Comparison of ENCODE assay signal across 1 fruit fly cellular context in genomic region chrX:11905144-11905543, dm6.
TF ChIP-seq lines count a peak whose summit lies in the region.

Upf1 (minus strand) TSS chrX:11905371.

TF ChIP-seq in whole organism, embryonic, 481 proteins besides CTCF, POLR2A, EP300 and RAD21 (continued from another document and continues in another):
- TF ChIP-seq sd (tag; optimal IDR thresholded peaks at IDR 0.05; lab: Kevin White, UChicago) (no peak), CG15269 (tag; optimal IDR thresholded peaks at IDR 0.05; lab: Kevin White, UChicago) (no peak), shn (GFP tag; optimal IDR thresholded peaks at IDR 0.05; lab: Kevin White, UChicago) (no peak), phol (tag; optimal IDR thresholded peaks at IDR 0.05; lab: Kevin White, UChicago) (peak; percentile 17), CG4707 (GFP tag; optimal IDR thresholded peaks at IDR 0.05; lab: Kevin White, UChicago) (no peak), corto (GFP tag; optimal IDR thresholded peaks at IDR 0.05; lab: Kevin White, UChicago) (no peak), CHES-1-like (GFP tag; optimal IDR thresholded peaks at IDR 0.05; lab: Kevin White, UChicago) (peak; percentile 18), CG4424 (GFP tag; optimal IDR thresholded peaks at IDR 0.05; lab: Kevin White, UChicago) (peak; percentile 4), CG17829 (tag; optimal IDR thresholded peaks at IDR 0.05; lab: Kevin White, UChicago) (no peak), Bteb2 (GFP tag; optimal IDR thresholded peaks at IDR 0.05; lab: Kevin White, UChicago) (no peak), CG5953 (GFP tag; IDR thresholded peaks at IDR 0.05; lab: Robert Waterston, UW) (no peak), CG11560 (tag; IDR thresholded peaks at IDR 0.05; lab: Robert Waterston, UW) (no peak), row (GFP tag; IDR thresholded peaks at IDR 0.05; lab: Robert Waterston, UW) (peak; percentile 87), bigmax (GFP tag; optimal IDR thresholded peaks at IDR 0.05; lab: Kevin White, UChicago) (no peak), vnd (GFP tag; IDR thresholded peaks at IDR 0.05; lab: Robert Waterston, UW; ENCODE audit: partially characterized antibody) (peak; percentile 87), hkb (optimal IDR thresholded peaks at IDR 0.05; lab: Kevin White, UChicago) (no peak), hkb (GFP tag; IDR thresholded peaks at IDR 0.05; lab: Robert Waterston, UW) (no peak), Hsf (GFP tag; optimal IDR thresholded peaks at IDR 0.05; lab: Kevin White, UChicago) (peak; percentile 2), CG10979 (tag; optimal IDR thresholded peaks at IDR 0.05; lab: Kevin White, UChicago) (no peak), CG12942 (GFP tag; optimal IDR thresholded peaks at IDR 0.05; lab: Kevin White, UChicago) (no peak), unc-4 (GFP tag; IDR thresholded peaks at IDR 0.05; lab: Robert Waterston, UW; ENCODE audit: partially characterized antibody) (peak; percentile 85), Scr (GFP tag; IDR thresholded peaks at IDR 0.05; lab: Robert Waterston, UW; ENCODE audit: partially characterized antibody) (peak; percentile 90), dm (GFP tag; optimal IDR thresholded peaks at IDR 0.05; lab: Kevin White, UChicago) (peak; percentile 15), CG16813 (GFP tag; IDR thresholded peaks at IDR 0.05; lab: Robert Waterston, UW; ENCODE audit: partially characterized antibody) (peak; percentile 92), Lpt (GFP tag; optimal IDR thresholded peaks at IDR 0.05; lab: Kevin White, UChicago) (no peak), slou (GFP tag; optimal IDR thresholded peaks at IDR 0.05; lab: Kevin White, UChicago) (no peak), tx (GFP tag; optimal IDR thresholded peaks at IDR 0.05; lab: Kevin White, UChicago) (no peak), Eip74EF (GFP tag; optimal IDR thresholded peaks at IDR 0.05; lab: Kevin White, UChicago) (no peak), vvl (GFP tag; IDR thresholded peaks at IDR 0.05; lab: Robert Waterston, UW) (peak; percentile 39; the same call in 1 of the 2 replicates), Usf (GFP tag; optimal IDR thresholded peaks at IDR 0.05; lab: Kevin White, UChicago) (no peak), Vsx1 (GFP tag; optimal IDR thresholded peaks at IDR 0.05; lab: Kevin White, UChicago) (no peak), Jarid2 (GFP tag; optimal IDR thresholded peaks at IDR 0.05; lab: Kevin White, UChicago) (no peak), chinmo (GFP tag; IDR thresholded peaks at IDR 0.05; lab: Robert Waterston, UW; ENCODE audit: partially characterized antibody) (peak; percentile 91; the same call in 3 of the 4 replicates), CG8290 (GFP tag; optimal IDR thresholded peaks at IDR 0.05; lab: Kevin White, UChicago) (peak; percentile 30), CG8290 (tag; optimal IDR thresholded peaks at IDR 0.05; lab: Kevin White, UChicago) (no peak), CG6791 (GFP tag; IDR thresholded peaks at IDR 0.05; lab: Robert Waterston, UW; ENCODE audit: partially characterized antibody) (peak; percentile 95), CG16863 (GFP tag; optimal IDR thresholded peaks at IDR 0.05; lab: Kevin White, UChicago) (no peak), Nf-YB (GFP tag; optimal IDR thresholded peaks at IDR 0.05; lab: Kevin White, UChicago) (no peak), toy (GFP tag; IDR thresholded peaks at IDR 0.05; lab: Robert Waterston, UW) (no peak), CG4404 (GFP tag; IDR thresholded peaks at IDR 0.05; lab: Robert Waterston, UW) (no peak), CG11247 (GFP tag; IDR thresholded peaks at IDR 0.05; lab: Robert Waterston, UW) (no peak), klu (GFP tag; IDR thresholded peaks at IDR 0.05; lab: Robert Waterston, UW) (no peak), YL-1 (GFP tag; optimal IDR thresholded peaks at IDR 0.05; lab: Kevin White, UChicago) (peak; percentile 21), CG10267 (tag; optimal IDR thresholded peaks at IDR 0.05; lab: Kevin White, UChicago) (peak; percentile 82), ERR (GFP tag; optimal IDR thresholded peaks at IDR 0.05; lab: Kevin White, UChicago) (no peak), Dp (GFP tag; optimal IDR thresholded peaks at IDR 0.05; lab: Kevin White, UChicago) (peak; percentile 19), CG7786 (GFP tag; optimal IDR thresholded peaks at IDR 0.05; lab: Kevin White, UChicago) (no peak), pita (GFP tag; optimal IDR thresholded peaks at IDR 0.05; lab: Kevin White, UChicago) (no peak), CG9932 (GFP tag; IDR thresholded peaks at IDR 0.05; lab: Robert Waterston, UW) (peak; percentile 73), Ets65A (GFP tag; lab: Kevin White, UChicago) (peak; percentile 47), Opbp (GFP tag; IDR thresholded peaks at IDR 0.05; lab: Robert Waterston, UW; ENCODE audit: partially characterized antibody) (peak; percentile 94), CG30431 (GFP tag; optimal IDR thresholded peaks at IDR 0.05; lab: Kevin White, UChicago) (no peak), MESR4 (GFP tag; optimal IDR thresholded peaks at IDR 0.05; lab: Kevin White, UChicago) (peak; percentile 59), Rx (GFP tag; IDR thresholded peaks at IDR 0.05; lab: Robert Waterston, UW) (no peak), CG7372 (GFP tag; IDR thresholded peaks at IDR 0.05; lab: Robert Waterston, UW) (no peak), CG9215 (GFP tag; IDR thresholded peaks at IDR 0.05; lab: Robert Waterston, UW) (no peak), NC2β (GFP tag; optimal IDR thresholded peaks at IDR 0.05; lab: Kevin White, UChicago) (no peak), MBD-R2 (GFP tag; IDR thresholded peaks at IDR 0.05; lab: Robert Waterston, UW) (peak; percentile 78), CG5180 (GFP tag; optimal IDR thresholded peaks at IDR 0.05; lab: Kevin White, UChicago) (no peak), fd96Cb (tag; optimal IDR thresholded peaks at IDR 0.05; lab: Kevin White, UChicago) (no peak), CG15514 (GFP tag; optimal IDR thresholded peaks at IDR 0.05; lab: Kevin White, UChicago) (peak; percentile 25), CG1647 (GFP tag; optimal IDR thresholded peaks at IDR 0.05; lab: Kevin White, UChicago) (no peak), CG6175 (GFP tag; IDR thresholded peaks at IDR 0.05; lab: Robert Waterston, UW) (no peak), Hr51 (GFP tag; optimal IDR thresholded peaks at IDR 0.05; lab: Kevin White, UChicago) (no peak), CG3995 (GFP tag; optimal IDR thresholded peaks at IDR 0.05; lab: Kevin White, UChicago) (peak; percentile 96), CG3847 (GFP tag; IDR thresholded peaks at IDR 0.05; lab: Robert Waterston, UW) (peak; percentile 41; the same call in 1 of the 2 replicates), Atf6 (GFP tag; IDR thresholded peaks at IDR 0.05; lab: Robert Waterston, UW) (no peak), Doc3 (GFP tag; IDR thresholded peaks at IDR 0.05; lab: Robert Waterston, UW; ENCODE audit: partially characterized antibody) (peak; percentile 83), jigr1 (GFP tag; IDR thresholded peaks at IDR 0.05; lab: Robert Waterston, UW) (no peak; the same call in 2 of the 3 replicates), pum (GFP tag; optimal IDR thresholded peaks at IDR 0.05; lab: Kevin White, UChicago) (no peak), Bdp1 (GFP tag; optimal IDR thresholded peaks at IDR 0.05; lab: Kevin White, UChicago) (no peak), Sry-δ (GFP tag; optimal IDR thresholded peaks at IDR 0.05; lab: Kevin White, UChicago) (peak; percentile 80), HLH4C (GFP tag; IDR thresholded peaks at IDR 0.05; lab: Robert Waterston, UW; ENCODE audit: partially characterized antibody) (peak; percentile 87), stwl (tag; optimal IDR thresholded peaks at IDR 0.05; lab: Kevin White, UChicago) (peak; percentile 70), sens-2 (GFP tag; IDR thresholded peaks at IDR 0.05; lab: Robert Waterston, UW) (no peak), CG32767 (GFP tag; IDR thresholded peaks at IDR 0.05; lab: Robert Waterston, UW) (no peak), pnt (GFP tag; optimal IDR thresholded peaks at IDR 0.05; lab: Kevin White, UChicago) (no peak), nerfin-2 (GFP tag; IDR thresholded peaks at IDR 0.05; lab: Robert Waterston, UW; ENCODE audit: partially characterized antibody) (peak; percentile 83), Ets97D (GFP tag; optimal IDR thresholded peaks at IDR 0.05; lab: Kevin White, UChicago) (peak; percentile 36), inv (GFP tag; IDR thresholded peaks at IDR 0.05; lab: Robert Waterston, UW; ENCODE audit: partially characterized antibody) (peak; percentile 92), mld (GFP tag; IDR thresholded peaks at IDR 0.05; lab: Robert Waterston, UW; ENCODE audit: partially characterized antibody) (peak; percentile 92), trem (tag; optimal IDR thresholded peaks at IDR 0.05; lab: Kevin White, UChicago) (peak; percentile 27), CG11723 (GFP tag; optimal IDR thresholded peaks at IDR 0.05; lab: Kevin White, UChicago) (no peak), psq (GFP tag; optimal IDR thresholded peaks at IDR 0.05; lab: Kevin White, UChicago) (no peak), z (GFP tag; IDR thresholded peaks at IDR 0.05; lab: Robert Waterston, UW) (no peak), Hr78 (GFP tag; optimal IDR thresholded peaks at IDR 0.05; lab: Kevin White, UChicago) (no peak), tap (tag; optimal IDR thresholded peaks at IDR 0.05; lab: Kevin White, UChicago) (no peak), CG6683 (GFP tag; optimal IDR thresholded peaks at IDR 0.05; lab: Kevin White, UChicago) (no peak), amos (GFP tag; IDR thresholded peaks at IDR 0.05; lab: Robert Waterston, UW; ENCODE audit: partially characterized antibody) (peak; percentile 94), ci (GFP tag; IDR thresholded peaks at IDR 0.05; lab: Robert Waterston, UW) (no peak), CG12659 (GFP tag; optimal IDR thresholded peaks at IDR 0.05; lab: Kevin White, UChicago) (peak; percentile 30), Xbp1 (GFP tag; optimal IDR thresholded peaks at IDR 0.05; lab: Kevin White, UChicago) (peak; percentile 29), Hr3 (GFP tag; optimal IDR thresholded peaks at IDR 0.05; lab: Kevin White, UChicago) (peak; percentile 3), CG34422 (GFP tag; IDR thresholded peaks at IDR 0.05; lab: Robert Waterston, UW) (peak; percentile 26; the same call in 2 of the 3 replicates), Bgb (GFP tag; IDR thresholded peaks at IDR 0.05; lab: Robert Waterston, UW; ENCODE audit: partially characterized antibody) (peak; percentile 95), tna (GFP tag; IDR thresholded peaks at IDR 0.05; lab: Robert Waterston, UW; ENCODE audit: partially characterized antibody) (peak; percentile 74), CG13624 (GFP tag; optimal IDR thresholded peaks at IDR 0.05; lab: Kevin White, UChicago) (peak; percentile 6), ham (GFP tag; IDR thresholded peaks at IDR 0.05; lab: Robert Waterston, UW) (no peak), CG34224 (GFP tag; IDR thresholded peaks at IDR 0.05; lab: Robert Waterston, UW; ENCODE audit: partially characterized antibody) (peak; percentile 87), CG14441 (GFP tag; IDR thresholded peaks at IDR 0.05; lab: Robert Waterston, UW) (no peak), CG7963 (GFP tag; IDR thresholded peaks at IDR 0.05; lab: Robert Waterston, UW; ENCODE audit: partially characterized antibody) (peak; percentile 83), Atf-2 (GFP tag; optimal IDR thresholded peaks at IDR 0.05; lab: Kevin White, UChicago) (no peak), CG8924 (tag; optimal IDR thresholded peaks at IDR 0.05; lab: Kevin White, UChicago) (peak; percentile 10), odd (GFP tag; optimal IDR thresholded peaks at IDR 0.05; lab: Kevin White, UChicago) (no peak), yki (optimal IDR thresholded peaks at IDR 0.05; lab: Kevin White, UChicago) (no peak), exex (tag; optimal IDR thresholded peaks at IDR 0.05; lab: Kevin White, UChicago) (no peak), Spps (tag; optimal IDR thresholded peaks at IDR 0.05; lab: Kevin White, UChicago) (no peak), mam (GFP tag; optimal IDR thresholded peaks at IDR 0.05; lab: Kevin White, UChicago) (peak; percentile 30), wek (GFP tag; optimal IDR thresholded peaks at IDR 0.05; lab: Kevin White, UChicago) (no peak), mirr (GFP tag; optimal IDR thresholded peaks at IDR 0.05; lab: Kevin White, UChicago) (no peak), CG3838 (GFP tag; optimal IDR thresholded peaks at IDR 0.05; lab: Kevin White, UChicago) (no peak), dmrt99B (tag; optimal IDR thresholded peaks at IDR 0.05; lab: Kevin White, UChicago) (no peak), sna (GFP tag; IDR thresholded peaks at IDR 0.05; lab: Robert Waterston, UW; ENCODE audit: partially characterized antibody) (peak; percentile 82), zen2 (GFP tag; IDR thresholded peaks at IDR 0.05; lab: Robert Waterston, UW; ENCODE audit: partially characterized antibody) (peak; percentile 72), gfzf (GFP tag; optimal IDR thresholded peaks at IDR 0.05; lab: Kevin White, UChicago) (peak; percentile 8), CG9727 (GFP tag; optimal IDR thresholded peaks at IDR 0.05; lab: Kevin White, UChicago) (no peak), bbx (GFP tag; IDR thresholded peaks at IDR 0.05; lab: Robert Waterston, UW; ENCODE audit: partially characterized antibody) (peak; percentile 93), Rfx (GFP tag; IDR thresholded peaks at IDR 0.05; lab: Robert Waterston, UW) (peak; percentile 54; the same call in 1 of the 2 replicates), Abd-B (GFP tag; optimal IDR thresholded peaks at IDR 0.05; lab: Kevin White, UChicago) (peak; percentile 8), btn (GFP tag; optimal IDR thresholded peaks at IDR 0.05; lab: Kevin White, UChicago) (no peak), cg (GFP tag; optimal IDR thresholded peaks at IDR 0.05; lab: Kevin White, UChicago) (no peak), Sin3A (optimal IDR thresholded peaks at IDR 0.05; lab: Kevin White, UChicago) (peak; percentile 12), CG8359 (GFP tag; optimal IDR thresholded peaks at IDR 0.05; lab: Kevin White, UChicago; ENCODE audit: borderline replicate concordance) (no peak), disco-r (GFP tag; optimal IDR thresholded peaks at IDR 0.05; lab: Kevin White, UChicago) (no peak), CG14710 (tag; optimal IDR thresholded peaks at IDR 0.05; lab: Kevin White, UChicago) (peak; percentile 46), BEAF-32 (GFP tag; optimal IDR thresholded peaks at IDR 0.05; lab: Kevin White, UChicago) (peak; percentile 89), CG42726 (GFP tag; IDR thresholded peaks at IDR 0.05; lab: Robert Waterston, UW; ENCODE audit: partially characterized antibody) (peak; percentile 88), CG13287 (GFP tag; IDR thresholded peaks at IDR 0.05; lab: Robert Waterston, UW; ENCODE audit: partially characterized antibody) (peak; percentile 90), CG12219 (GFP tag; optimal IDR thresholded peaks at IDR 0.05; lab: Kevin White, UChicago) (no peak), Myb (GFP tag; optimal IDR thresholded peaks at IDR 0.05; lab: Kevin White, UChicago) (no peak), Sox102F (GFP tag; optimal IDR thresholded peaks at IDR 0.05; lab: Kevin White, UChicago) (no peak), grn (GFP tag; optimal IDR thresholded peaks at IDR 0.05; lab: Kevin White, UChicago) (no peak)
